Worm (Caenorhabditis elegans) whole organism, L4/young adult: ENCODE data around the gene F10C5.3.

Experiments used
- W03F9.2 ChIP-seq: fragments of 150-350 bp; optimal IDR thresholded peaks from 2 replicates; lab custom pipeline; 2014; ENCODE audit warnings: missing biosample characterization, missing genetic modification characterization
- dao-5 ChIP-seq: sonication (generic microtip); optimal IDR thresholded peaks from 2 replicates; lab custom pipeline; 2016; ENCODE audit warnings: missing genotype, missing genetic modification characterization, moderate library complexity, missing compliant biosample characterization
- him-1 ChIP-seq: sonication (generic microtip); optimal IDR thresholded peaks from 2 replicates; lab custom pipeline; 2016; ENCODE audit warnings: missing genotype, missing genetic modification reagents, missing genetic modification characterization, missing compliant biosample characterization

F10C5.3 gene

ce11 chrIII:491090-491597 lies 7.5 kb downstream of the F10C5.3 start, which contains the start of gene unc-45:
Gene unc-45 (plus strand): TSS chrIII:491547.
- no peak for TF ChIP-seq dao-5
- TF ChIP-seq him-1 (tag; lab: Kevin White, UChicago), result no peak
- TF ChIP-seq W03F9.2 (tag; lab: Kevin White, UChicago), result no peak

ce11 chrIII:502583-502982 lies 18.9 kb downstream of the F10C5.3 start:
- peak; percentile 58 for TF ChIP-seq him-1 (tag; lab: Kevin White, UChicago)
- no peak for TF ChIP-seq W03F9.2 (tag; lab: Kevin White, UChicago)
- TF ChIP-seq dao-5, result peak; percentile 89

- TF ChIP-seq W03F9.2 (tag; lab: Kevin White, UChicago) (no peak), him-1 (tag; lab: Kevin White, UChicago) (no peak), dao-5 (no peak)
These were observed 25.4 kb downstream of the F10C5.3 start for ce11 chrIII:509045-509444.

ce11 chrIII:512117-512516 lies 28.4 kb downstream of the F10C5.3 start, which contains the start of gene F30H5.3:
Gene F30H5.3 (minus strand): TSS chrIII:512217.
- TF ChIP-seq dao-5 (no peak), him-1 (tag; lab: Kevin White, UChicago) (no peak), W03F9.2 (tag; lab: Kevin White, UChicago) (no peak)

ce11 chrIII:513360-513759 lies 29.7 kb downstream of the F10C5.3 start:
- TF ChIP-seq dao-5 (no peak), W03F9.2 (tag; lab: Kevin White, UChicago) (no peak), him-1 (tag; lab: Kevin White, UChicago) (no peak)

ce11 chrIII:523944-524343 lies 40.3 kb downstream of the F10C5.3 start, which contains the start of gene T22F7.3:
Gene T22F7.3 (minus strand): TSS chrIII:524044.
- TF ChIP-seq him-1 (tag; lab: Kevin White, UChicago), result no peak
- TF ChIP-seq W03F9.2 (tag; lab: Kevin White, UChicago), result no peak
- TF ChIP-seq dao-5, result no peak

- TF ChIP-seq dao-5 (no peak), him-1 (tag; lab: Kevin White, UChicago) (no peak), W03F9.2 (tag; lab: Kevin White, UChicago) (no peak)
These were observed 43.2 kb downstream of the F10C5.3 start, which contains the start of gene T22F7.4 for ce11 chrIII:526824-527223. Gene T22F7.4 (minus strand): TSS chrIII:526924.

ce11 chrIII:530899-531298 lies 47.2 kb downstream of the F10C5.3 start:
- TF ChIP-seq W03F9.2 (tag; lab: Kevin White, UChicago) (no peak), him-1 (tag; lab: Kevin White, UChicago) (no peak), dao-5 (no peak)

ce11 chrIII:532152-532551 lies 48.5 kb downstream of the F10C5.3 start:
- TF ChIP-seq W03F9.2 (tag; lab: Kevin White, UChicago), result no peak
- TF ChIP-seq him-1 (tag; lab: Kevin White, UChicago), result no peak
- no peak for TF ChIP-seq dao-5
